Fruit fly (Drosophila melanogaster) whole organism, embryonic: ENCODE results near the gene CG8112.

Experiments used
- Blimp-1 ChIP-seq: fragments of 200-800 bp; sonication (Bioruptor generic); optimal IDR thresholded peaks from 3 replicates; lab custom pipeline; 2018; ENCODE audit warnings: missing biosample characterization, missing genetic modification characterization, mild to moderate bottlenecking, moderate library complexity, missing genetic modification reagents
- BtbVII ChIP-seq: fragments of 200-800 bp; sonication (Bioruptor generic); optimal IDR thresholded peaks from 3 replicates; lab custom pipeline; 2017; ENCODE audit warnings: missing biosample characterization, mild to moderate bottlenecking, missing genetic modification characterization
- C15 ChIP-seq: fragments of 200-800 bp; sonication (Bioruptor generic); IDR thresholded peaks from 3 replicates; pipeline ENCODE4 v1.3.6; 2022; ENCODE audit warnings: missing biosample characterization, missing genetic modification characterization
- CG10274 ChIP-seq: fragments of 200-800 bp; sonication (Bioruptor generic); optimal IDR thresholded peaks from 3 replicates; lab custom pipeline; 2017; ENCODE audit warnings: missing biosample characterization, mild to moderate bottlenecking, missing genetic modification characterization
- CG12299 ChIP-seq: fragments of 200-800 bp; sonication (Bioruptor generic); optimal IDR thresholded peaks from 2 replicates; lab custom pipeline; 2018; ENCODE audit warnings: missing biosample characterization, mild to moderate bottlenecking, missing genetic modification characterization
- CG13287 ChIP-seq: fragments of 200-800 bp; sonication (Bioruptor generic); IDR thresholded peaks from 2 replicates; pipeline ENCODE4 v1.3.6; 2022; ENCODE audit warnings: missing biosample characterization, missing genetic modification characterization; ENCODE audit not compliant: partially characterized antibody
- CG13296 ChIP-seq: fragments of 200-800 bp; sonication (Bioruptor generic); optimal IDR thresholded peaks from 3 replicates; lab custom pipeline; 2018; ENCODE audit warnings: missing biosample characterization, mild to moderate bottlenecking, missing genetic modification characterization
- CG14050 ChIP-seq: fragments of 200-800 bp; sonication (Bioruptor generic); IDR thresholded peaks from 3 replicates; pipeline ENCODE4 v1.3.6; 2022; ENCODE audit warnings: missing biosample characterization, missing genetic modification characterization
- CG17829 ChIP-seq: fragments of 200-800 bp; optimal IDR thresholded peaks from 2 replicates; lab custom pipeline; 2019; ENCODE audit warnings: missing biosample characterization, mild to moderate bottlenecking, missing genetic modification characterization, moderate library complexity
- CG30020 ChIP-seq: fragments of 200-800 bp; optimal IDR thresholded peaks from 2 replicates; lab custom pipeline; 2019; ENCODE audit warnings: missing biosample characterization, mild to moderate bottlenecking, missing genetic modification characterization, moderate library complexity
- CG42726 ChIP-seq: fragments of 200-800 bp; sonication (Bioruptor generic); IDR thresholded peaks from 2 replicates; pipeline ENCODE4 v1.3.6; 2022; ENCODE audit warnings: missing biosample characterization, missing genetic modification characterization; ENCODE audit not compliant: partially characterized antibody
- CG43689 ChIP-seq: fragments of 200-800 bp; sonication (Bioruptor generic); IDR thresholded peaks from 2 replicates; pipeline ENCODE4 v1.3.6; 2022; ENCODE audit warnings: missing biosample characterization, missing genetic modification characterization
- CG4424 ChIP-seq: fragments of 200-800 bp; sonication (Bioruptor generic); optimal IDR thresholded peaks from 3 replicates; lab custom pipeline; 2016; ENCODE audit warnings: missing biosample characterization, missing genetic modification characterization
- CG7987 ChIP-seq: fragments of 200-800 bp; sonication (Bioruptor generic); optimal IDR thresholded peaks from 2 replicates; lab custom pipeline; 2018; ENCODE audit warnings: missing biosample characterization, mild to moderate bottlenecking, missing genetic modification characterization, moderate library complexity
- CG8359 ChIP-seq: fragments of 200-800 bp; sonication (Bioruptor generic); optimal IDR thresholded peaks from 2 replicates; lab custom pipeline; 2017; ENCODE audit warnings: missing biosample characterization, mild to moderate bottlenecking, missing genetic modification characterization, borderline replicate concordance
- Doc2 ChIP-seq: fragments of 200-800 bp; sonication (Bioruptor generic); IDR thresholded peaks from 2 replicates; pipeline ENCODE4 v1.3.6; 2022; ENCODE audit warnings: missing biosample characterization, missing genetic modification characterization
- Ets97D ChIP-seq: fragments of 200-800 bp; sonication (Bioruptor generic); optimal IDR thresholded peaks from 3 replicates; lab custom pipeline; 2016; ENCODE audit warnings: missing biosample characterization, missing genetic modification characterization
- GATAe ChIP-seq: fragments of 200-800 bp; sonication (Bioruptor generic); conservative IDR thresholded peaks from 2 replicates; pipeline ENCODE4 v1.3.6; 2022; ENCODE audit warnings: missing biosample characterization, missing genetic modification characterization
- Hr39 ChIP-seq: fragments of >200 bp; optimal IDR thresholded peaks from 2 replicates; lab custom pipeline; 2017
- Hr78 ChIP-seq, 2 experiments: fragments of 200-800 bp in 1 of 2; fragments of >200 bp in 1 of 2; sonication (Bioruptor generic) in 1 of 2; optimal IDR thresholded peaks; 2 replicates each; lab custom pipeline; 2017 to 2019; ENCODE audit warnings: missing biosample characterization in 2 of 2, missing genetic modification characterization in 2 of 2, mild to moderate bottlenecking in 1 of 2, moderate library complexity in 1 of 2
- MBD-R2 ChIP-seq: fragments of 200-800 bp; sonication (Bioruptor generic); IDR thresholded peaks from 2 replicates; pipeline ENCODE4 v1.3.6; 2022; ENCODE audit warnings: missing biosample characterization, missing genetic modification characterization
- Max ChIP-seq: fragments of 200-800 bp; sonication (Bioruptor generic); optimal IDR thresholded peaks from 2 replicates; lab custom pipeline; 2016; ENCODE audit warnings: missing biosample characterization, mild to moderate bottlenecking, missing genetic modification characterization
- Pdp1 ChIP-seq, 2 experiments: fragments of 200-800 bp; sonication (Bioruptor generic); optimal IDR thresholded peaks; 3 replicates each; lab custom pipeline; 2016; ENCODE audit warnings: missing biosample characterization in 2 of 2, missing genetic modification characterization in 2 of 2, mild to moderate bottlenecking in 1 of 2, moderate library complexity in 1 of 2
- Six4 ChIP-seq: fragments of 200-800 bp; sonication (Bioruptor generic); optimal IDR thresholded peaks from 2 replicates; lab custom pipeline; 2016; ENCODE audit warnings: missing biosample characterization, missing genetic modification characterization
- Taf1 ChIP-seq: fragments of 200-800 bp; sonication (Bioruptor generic); IDR thresholded peaks from 2 replicates; pipeline ENCODE4 v1.3.6; 2022; ENCODE audit warnings: missing biosample characterization, missing genetic modification characterization
- Trl ChIP-seq, 3 experiments: fragments of >200 bp in 2 of 3; fragments of 200-800 bp in 1 of 3; sonication (Bioruptor generic) in 1 of 3; optimal IDR thresholded peaks; 2 replicates in 1 of 3; 3 replicates in 2 of 3; lab custom pipeline; 2016 to 2017; ENCODE audit warnings: missing biosample characterization in 1 of 3, missing genetic modification characterization in 1 of 3
- YL-1 ChIP-seq: fragments of 200-800 bp; sonication (Bioruptor generic); optimal IDR thresholded peaks from 3 replicates; lab custom pipeline; 2017; ENCODE audit warnings: missing biosample characterization, mild to moderate bottlenecking, missing genetic modification characterization
- ac ChIP-seq: fragments of 200-800 bp; sonication (Bioruptor generic); optimal IDR thresholded peaks from 3 replicates; lab custom pipeline; 2017; ENCODE audit warnings: missing biosample characterization, mild to moderate bottlenecking, missing genetic modification characterization
- bbx ChIP-seq: fragments of 200-800 bp; sonication (Bioruptor generic); IDR thresholded peaks from 2 replicates; pipeline ENCODE4 v1.3.6; 2022; ENCODE audit warnings: missing biosample characterization, missing genetic modification characterization; ENCODE audit not compliant: partially characterized antibody
- btn ChIP-seq: fragments of 200-800 bp; sonication (Bioruptor generic); optimal IDR thresholded peaks from 2 replicates; lab custom pipeline; 2016; ENCODE audit warnings: missing biosample characterization, missing genetic modification characterization
- chif ChIP-seq, 2 experiments: fragments of 200-800 bp; sonication (Bioruptor generic); optimal IDR thresholded peaks; 3 replicates each; lab custom pipeline; 2016; ENCODE audit warnings: missing biosample characterization in 2 of 2, missing genetic modification characterization in 2 of 2
- ci ChIP-seq: fragments of 200-800 bp; sonication (Bioruptor generic); IDR thresholded peaks from 3 replicates; pipeline ENCODE4 v1.3.6; 2022; ENCODE audit warnings: missing biosample characterization, missing genetic modification characterization
- da ChIP-seq: fragments of 200-800 bp; sonication (Bioruptor generic); optimal IDR thresholded peaks from 2 replicates; lab custom pipeline; 2016; ENCODE audit warnings: missing biosample characterization, missing genetic modification characterization
- dati ChIP-seq: fragments of 200-800 bp; sonication (Bioruptor generic); IDR thresholded peaks from 2 replicates; pipeline ENCODE4 v1.3.6; 2022; ENCODE audit warnings: missing biosample characterization, missing genetic modification characterization
- emc ChIP-seq: fragments of 200-800 bp; sonication (Bioruptor generic); optimal IDR thresholded peaks from 2 replicates; lab custom pipeline; 2016; ENCODE audit warnings: missing biosample characterization, missing genetic modification characterization
- gce ChIP-seq: fragments of 200-800 bp; sonication (Bioruptor generic); IDR thresholded peaks from 3 replicates; pipeline ENCODE4 v1.3.6; 2022; ENCODE audit warnings: missing biosample characterization, missing genetic modification characterization
- hb ChIP-seq: fragments of 200-800 bp; sonication (Bioruptor generic); IDR thresholded peaks from 3 replicates; pipeline ENCODE4 v1.3.6; 2022; ENCODE audit warnings: missing biosample characterization, missing genetic modification characterization; ENCODE audit not compliant: partially characterized antibody
- jing ChIP-seq: fragments of 200-800 bp; sonication (Bioruptor generic); optimal IDR thresholded peaks from 2 replicates; lab custom pipeline; 2018; ENCODE audit warnings: missing biosample characterization, mild to moderate bottlenecking, missing genetic modification characterization
- jumu ChIP-seq: fragments of 200-800 bp; sonication (Bioruptor generic); optimal IDR thresholded peaks from 3 replicates; lab custom pipeline; 2016; ENCODE audit warnings: missing biosample characterization, missing genetic modification characterization
- ken ChIP-seq: fragments of 200-800 bp; sonication (Bioruptor generic); IDR thresholded peaks from 3 replicates; pipeline ENCODE4 v1.3.6; 2022; ENCODE audit warnings: missing biosample characterization, missing genetic modification characterization
- mld ChIP-seq: fragments of 200-800 bp; sonication (Bioruptor generic); IDR thresholded peaks from 3 replicates; pipeline ENCODE4 v1.3.6; 2022; ENCODE audit warnings: missing biosample characterization, missing genetic modification characterization; ENCODE audit not compliant: partially characterized antibody
- psq ChIP-seq: fragments of 200-800 bp; sonication (Bioruptor generic); optimal IDR thresholded peaks from 2 replicates; lab custom pipeline; 2017; ENCODE audit warnings: missing biosample characterization, missing genetic modification characterization
- run ChIP-seq: fragments of 200-800 bp; sonication (Bioruptor generic); optimal IDR thresholded peaks from 3 replicates; lab custom pipeline; 2018; ENCODE audit warnings: missing biosample characterization, mild to moderate bottlenecking, missing genetic modification characterization
- schlank ChIP-seq: fragments of 200-800 bp; sonication (Bioruptor generic); optimal IDR thresholded peaks from 2 replicates; lab custom pipeline; 2018; ENCODE audit warnings: missing biosample characterization, mild to moderate bottlenecking, missing genetic modification characterization
- sens-2 ChIP-seq: fragments of 200-800 bp; sonication (Bioruptor generic); IDR thresholded peaks from 2 replicates; pipeline ENCODE4 v1.3.6; 2022; ENCODE audit warnings: missing biosample characterization, missing genetic modification characterization
- stwl ChIP-seq: fragments of 200-800 bp; sonication (Bioruptor generic); optimal IDR thresholded peaks from 3 replicates; lab custom pipeline; 2018; ENCODE audit warnings: missing biosample characterization, mild to moderate bottlenecking, missing genetic modification characterization, moderate library complexity
- ttk ChIP-seq: fragments of 200-800 bp; sonication (Bioruptor generic); IDR thresholded peaks from 2 replicates; pipeline ENCODE4 v2.1.2; 2022; ENCODE audit warnings: missing biosample characterization, missing genetic modification characterization
- wor ChIP-seq: fragments of 200-800 bp; sonication (Bioruptor generic); IDR thresholded peaks from 2 replicates; pipeline ENCODE4 v1.3.6; 2022; ENCODE audit warnings: missing biosample characterization, missing genetic modification characterization

CG8112 gene

DNA sequence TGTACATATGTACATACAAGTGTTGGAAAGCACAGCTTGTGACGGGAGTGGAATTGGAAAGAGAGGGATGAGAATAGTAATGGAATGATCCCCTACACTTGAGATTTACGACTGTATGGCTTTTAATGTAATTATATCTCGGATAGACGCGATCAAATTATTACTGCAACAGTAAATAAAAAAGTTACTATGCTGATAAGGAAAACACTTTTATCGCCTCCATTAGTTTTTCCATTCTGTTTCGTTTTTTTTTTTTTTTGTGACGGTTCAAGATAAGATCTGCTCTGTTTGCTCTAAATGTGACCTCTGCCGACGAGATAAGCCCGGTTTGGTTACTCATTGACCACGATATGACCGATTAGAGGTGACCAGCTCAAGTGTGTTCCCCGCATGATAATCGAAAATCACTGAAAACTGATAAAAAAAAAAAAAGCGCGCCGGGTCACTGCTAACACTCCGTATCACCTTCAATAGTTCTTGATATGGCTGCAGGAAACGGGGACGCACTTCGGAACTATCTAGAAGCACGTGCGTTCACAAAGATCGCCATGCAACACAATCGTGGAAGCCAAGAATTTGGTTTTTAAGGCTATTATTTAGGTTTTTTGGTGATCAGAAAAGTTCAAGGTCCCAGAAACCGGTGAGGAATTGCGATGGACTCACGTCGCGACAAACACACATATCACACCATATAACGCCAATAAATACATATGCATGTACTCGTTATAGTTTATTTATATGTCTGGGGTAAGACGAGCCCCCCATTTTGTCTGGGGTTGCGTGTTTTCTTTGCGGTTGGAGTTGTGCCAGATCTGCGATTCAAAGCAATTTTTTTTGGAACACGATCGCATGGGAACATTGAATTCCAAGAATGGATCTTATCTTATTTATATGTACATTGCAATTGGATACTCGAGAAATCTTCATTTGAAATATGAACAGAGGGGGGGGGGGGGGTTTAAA lies 41.9 kb upstream of the CG8112 start, which contains the start of gene p (continued):
- no peak for TF ChIP-seq CG13287 (GFP tag; lab: Robert Waterston, UW)
- TF ChIP-seq btn: no peak
- TF ChIP-seq CG30020 (tag; lab: Kevin White, UChicago): no peak
- no peak for TF ChIP-seq Ets97D
- TF ChIP-seq CG10274 (GFP tag; lab: Kevin White, UChicago): peak; percentile 99
- peak; percentile 72; the same call in 1 of the 2 replicates for TF ChIP-seq GATAe
- no peak for TF ChIP-seq CG13296 (GFP tag; lab: Kevin White, UChicago)
- TF ChIP-seq ac (GFP tag; lab: Kevin White, UChicago): no peak
- TF ChIP-seq CG42726 (GFP tag; lab: Robert Waterston, UW): no peak
- no peak for TF ChIP-seq Max (GFP tag; lab: Kevin White, UChicago)
- TF ChIP-seq ken (GFP tag; lab: Robert Waterston, UW): no peak
- no peak for TF ChIP-seq Taf1 (GFP tag; lab: Robert Waterston, UW)
- peak; percentile 47 for TF ChIP-seq schlank
- TF ChIP-seq Hr78 (GFP tag; optimal IDR thresholded peaks at IDR 0.05; lab: Kevin White, UChicago): peak in 1 of 2 experiments; percentile 98
- TF ChIP-seq bbx (GFP tag; lab: Robert Waterston, UW): no peak
- TF ChIP-seq CG4424 (GFP tag; lab: Kevin White, UChicago): peak; percentile 34
- no peak for TF ChIP-seq gce
- TF ChIP-seq Doc2 (GFP tag; lab: Robert Waterston, UW): no peak
- TF ChIP-seq dati: no peak
- TF ChIP-seq CG12299: peak; percentile 37
- TF ChIP-seq stwl (tag; lab: Kevin White, UChicago): peak; percentile 50
- no peak for TF ChIP-seq psq (GFP tag; lab: Kevin White, UChicago)
- TF ChIP-seq CG17829: peak; percentile 26
- no peak for TF ChIP-seq C15 (GFP tag; lab: Robert Waterston, UW)
- no peak for TF ChIP-seq CG14050 (GFP tag; lab: Robert Waterston, UW)
- peak; percentile 16 for TF ChIP-seq YL-1
- no peak for TF ChIP-seq jing
- TF ChIP-seq jumu: no peak
- peak; percentile 34 for TF ChIP-seq Blimp-1 (GFP tag; lab: Kevin White, UChicago)
- no peak for TF ChIP-seq Trl (optimal IDR thresholded peaks at IDR 0.05; lab: Kevin White, UChicago)
- peak; percentile 27 for TF ChIP-seq Trl (GFP tag; optimal IDR thresholded peaks at IDR 0.05; lab: Kevin White, UChicago)
- peak; percentile 11 to 44 for TF ChIP-seq Pdp1 (GFP tag; optimal IDR thresholded peaks at IDR 0.05; lab: Kevin White, UChicago)
- peak; percentile 61 for TF ChIP-seq BtbVII (GFP tag; lab: Kevin White, UChicago)
- peak; percentile 37; the same call in 1 of the 2 replicates for TF ChIP-seq ttk
- TF ChIP-seq emc (GFP tag; lab: Kevin White, UChicago): peak; percentile 22
- TF ChIP-seq run (tag; lab: Kevin White, UChicago): peak; percentile 68
- TF ChIP-seq mld (GFP tag; lab: Robert Waterston, UW): no peak
- TF ChIP-seq da: no peak
- peak; percentile 24 for TF ChIP-seq Six4 (GFP tag; lab: Kevin White, UChicago)
- peak; percentile 37 for TF ChIP-seq CG8359 (GFP tag; lab: Kevin White, UChicago)
- TF ChIP-seq MBD-R2: peak; percentile 30; the same call in 1 of the 2 replicates
- TF ChIP-seq CG43689 (GFP tag; lab: Robert Waterston, UW): no peak
- TF ChIP-seq ci (GFP tag; lab: Robert Waterston, UW): peak; percentile 66; the same call in 1 of the 3 replicates
- TF ChIP-seq Hr39 (lab: Kevin White, UChicago): no peak
- TF ChIP-seq wor (GFP tag; lab: Robert Waterston, UW): no peak
- TF ChIP-seq CG7987 (GFP tag; lab: Kevin White, UChicago): peak; percentile 57
- TF ChIP-seq sens-2: peak; percentile 68
- TF ChIP-seq chif (GFP tag; optimal IDR thresholded peaks at IDR 0.05; lab: Kevin White, UChicago): peak in 1 of 2 experiments; percentile 31
- no peak for TF ChIP-seq hb (GFP tag; lab: Robert Waterston, UW)
